Worm (Caenorhabditis elegans): ENCODE measurements around the gene aexr-2.

Gene aexr-2

ce11 chrX:6593178-6593786, 38.1 kb downstream of the aexr-2 start (continued):
- TF ChIP-seq rnt-1 (tag; optimal IDR thresholded peaks at IDR 0.05): peak; percentile 79
- TF ChIP-seq hlh-13 (GFP tag; optimal IDR thresholded peaks at IDR 0.05): peak; percentile 83
- TF ChIP-seq ceh-24 (tag; optimal IDR thresholded peaks at IDR 0.05): peak; percentile 67
- TF ChIP-seq sdc-2 (tag; optimal IDR thresholded peaks at IDR 0.05): peak; percentile 88
- TF ChIP-seq ceh-18 (tag; optimal IDR thresholded peaks at IDR 0.05): peak; percentile 81
- peak; percentile 61 for TF ChIP-seq ceh-9 (tag; optimal IDR thresholded peaks at IDR 0.05)
- TF ChIP-seq K09A11.1 (tag; optimal IDR thresholded peaks at IDR 0.05; ENCODE audit: insufficient read depth): peak; percentile 73
- no peak for TF ChIP-seq pros-1 (tag; optimal IDR thresholded peaks at IDR 0.05)
- TF ChIP-seq ceh-22 (tag; optimal IDR thresholded peaks at IDR 0.05): no peak
- TF ChIP-seq nhr-232 (tag; optimal IDR thresholded peaks at IDR 0.05): peak; percentile 86
- TF ChIP-seq ceh-2 (tag; optimal IDR thresholded peaks at IDR 0.05): peak; percentile 79
- TF ChIP-seq unc-86 (tag; optimal IDR thresholded peaks at IDR 0.05): peak; percentile 84
- TF ChIP-seq fkh-6 (tag; optimal IDR thresholded peaks at IDR 0.05): peak; percentile 92
- no peak for TF ChIP-seq pax-1 (tag; optimal IDR thresholded peaks at IDR 0.05)
- TF ChIP-seq zip-5 (tag; optimal IDR thresholded peaks at IDR 0.05): peak; percentile 60
- peak; percentile 94 for TF ChIP-seq hlh-6 (tag; optimal IDR thresholded peaks at IDR 0.05)
- peak; percentile 73 for TF ChIP-seq pha-2 (tag; optimal IDR thresholded peaks at IDR 0.05)
- TF ChIP-seq npax-4 (tag; optimal IDR thresholded peaks at IDR 0.05): peak; percentile 77

DNA sequence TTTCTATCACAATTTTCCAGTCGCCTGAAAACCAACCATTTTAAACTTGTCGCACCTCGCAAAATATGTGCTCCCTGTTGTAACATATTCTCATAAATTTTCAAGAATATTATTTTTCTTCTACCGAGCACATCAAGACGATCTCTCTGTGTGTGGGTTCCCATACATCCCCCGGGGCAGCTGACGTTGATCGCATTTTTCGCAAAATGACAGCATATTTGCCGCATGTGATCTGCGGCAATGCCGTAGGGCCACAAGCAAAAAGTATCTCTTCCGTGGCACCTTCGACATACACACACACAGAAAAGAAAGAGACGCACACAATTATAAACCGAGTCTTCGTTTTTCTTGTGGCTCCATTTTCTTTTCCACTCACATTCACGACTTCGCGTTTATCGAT, 39.7 kb downstream of the aexr-2 start:
- TF ChIP-seq rnt-1 (tag; optimal IDR thresholded peaks at IDR 0.05) (peak; percentile 59), unc-55 (GFP tag; optimal IDR thresholded peaks at IDR 0.05) (peak; percentile 42), odd-2 (tag; optimal IDR thresholded peaks at IDR 0.05) (no peak), ceh-18 (tag; optimal IDR thresholded peaks at IDR 0.05) (peak; percentile 76)

DNA sequence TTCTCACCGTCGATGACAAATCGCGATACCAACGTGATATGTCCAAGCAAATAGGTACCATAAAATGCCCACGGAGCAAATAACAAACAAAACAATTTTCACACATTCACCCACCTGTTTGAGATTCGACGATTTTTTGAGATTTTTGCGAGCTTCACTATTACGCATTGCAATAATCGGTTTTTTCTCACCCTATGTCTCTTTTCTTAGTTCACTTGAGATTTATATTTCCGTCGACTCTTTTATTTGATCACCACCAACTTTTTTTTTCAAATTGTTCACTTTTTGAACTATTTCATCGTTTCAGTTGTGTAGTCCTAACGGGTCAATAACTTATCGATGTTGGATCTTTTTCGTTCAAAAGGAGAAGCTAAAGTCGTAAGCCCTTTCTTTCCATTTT, 42.8 kb downstream of the aexr-2 start, which contains the start of gene fbxl-4:
TSS of gene fbxl-4 (plus strand) at position 301 of the 400 bp plus-strand sequence.
- TF ChIP-seq unc-42 (tag; optimal IDR thresholded peaks at IDR 0.05) (no peak), elt-4 (tag; optimal IDR thresholded peaks at IDR 0.05) (no peak), hlh-15 (tag; optimal IDR thresholded peaks at IDR 0.05) (no peak), ceh-30 (tag; optimal IDR thresholded peaks at IDR 0.05) (no peak), sox-2 (GFP tag; IDR thresholded peaks at IDR 0.05) (no peak), K09A11.1 (tag; optimal IDR thresholded peaks at IDR 0.05; ENCODE audit: insufficient read depth) (no peak), pha-2 (tag; optimal IDR thresholded peaks at IDR 0.05) (no peak), ceh-14 (tag; optimal IDR thresholded peaks at IDR 0.05) (no peak), unc-3 (GFP tag; conservative IDR thresholded peaks at IDR 0.05) (no peak), unc-3 (tag; optimal IDR thresholded peaks at IDR 0.05) (no peak), npax-4 (tag; optimal IDR thresholded peaks at IDR 0.05) (no peak), ceh-48 (tag; optimal IDR thresholded peaks at IDR 0.05) (no peak)

DNA sequence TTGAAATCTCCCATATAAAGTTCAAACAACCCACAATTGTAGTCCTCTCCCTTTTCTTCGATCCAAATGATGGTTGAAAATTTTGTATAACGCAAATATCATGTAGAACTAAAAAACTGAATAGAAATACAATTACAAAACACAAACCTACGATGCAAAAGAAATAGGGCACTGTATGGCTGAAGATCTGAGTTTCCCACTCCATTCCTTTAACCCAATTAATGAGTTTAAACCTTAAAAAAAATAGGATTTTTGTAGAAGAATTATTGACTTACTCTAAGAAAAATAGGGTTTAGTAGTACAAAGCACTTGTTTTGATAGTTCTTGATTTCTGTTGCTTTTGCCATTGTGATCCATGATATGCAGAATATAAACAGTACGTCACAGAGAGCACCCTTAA, 48.0 kb downstream of the aexr-2 start:
- TF ChIP-seq ceh-48 (tag; optimal IDR thresholded peaks at IDR 0.05) (no peak), fkh-10 (GFP tag; optimal IDR thresholded peaks at IDR 0.05) (no peak), pag-3 (tag; optimal IDR thresholded peaks at IDR 0.05; ENCODE audit: borderline replicate concordance) (no peak), ceh-34 (tag; optimal IDR thresholded peaks at IDR 0.05) (no peak), syd-9 (tag; optimal IDR thresholded peaks at IDR 0.05) (no peak), hlh-6 (tag; optimal IDR thresholded peaks at IDR 0.05) (no peak), ama-1 (optimal IDR thresholded peaks at IDR 0.05) (no peak), ceh-14 (tag; optimal IDR thresholded peaks at IDR 0.05) (no peak), pax-1 (tag; optimal IDR thresholded peaks at IDR 0.05) (no peak), sox-2 (GFP tag; IDR thresholded peaks at IDR 0.05) (no peak), Y22D7AL.16 (tag; optimal IDR thresholded peaks at IDR 0.05) (no peak), C38D4.7 (GFP tag; optimal IDR thresholded peaks at IDR 0.05) (no peak), hlh-13 (GFP tag; optimal IDR thresholded peaks at IDR 0.05) (no peak)
